Worm (Caenorhabditis elegans): ENCODE data around the gene str-103.

- TF ChIP-seq nhr-237 (tag; optimal IDR thresholded peaks at IDR 0.05): no peak
- TF ChIP-seq unc-39 (tag; optimal IDR thresholded peaks at IDR 0.05): no peak
- no peak for TF ChIP-seq ceh-82 (tag; optimal IDR thresholded peaks at IDR 0.05)
- no peak for TF ChIP-seq ztf-11 (tag; optimal IDR thresholded peaks at IDR 0.05)
- no peak for TF ChIP-seq aly-2 (tag; optimal IDR thresholded peaks at IDR 0.05)
- no peak for TF ChIP-seq ama-1 (optimal IDR thresholded peaks at IDR 0.05)
- TF ChIP-seq peb-1 (tag; optimal IDR thresholded peaks at IDR 0.05): no peak
- no peak for TF ChIP-seq nhr-12 (tag; optimal IDR thresholded peaks at IDR 0.05)
- no peak for TF ChIP-seq nhr-11 (tag; optimal IDR thresholded peaks at IDR 0.05)
- TF ChIP-seq lsy-2 (tag; optimal IDR thresholded peaks at IDR 0.05): no peak
Measured at ce11 chrV:16162124-16162735, 43.7 kb upstream of the str-103 start, which contains the start of the genes str-109 and F10A3.11.
